Fruit fly (Drosophila melanogaster): ENCODE measurements around the gene CG34428.

CG34428 gene

DNA sequence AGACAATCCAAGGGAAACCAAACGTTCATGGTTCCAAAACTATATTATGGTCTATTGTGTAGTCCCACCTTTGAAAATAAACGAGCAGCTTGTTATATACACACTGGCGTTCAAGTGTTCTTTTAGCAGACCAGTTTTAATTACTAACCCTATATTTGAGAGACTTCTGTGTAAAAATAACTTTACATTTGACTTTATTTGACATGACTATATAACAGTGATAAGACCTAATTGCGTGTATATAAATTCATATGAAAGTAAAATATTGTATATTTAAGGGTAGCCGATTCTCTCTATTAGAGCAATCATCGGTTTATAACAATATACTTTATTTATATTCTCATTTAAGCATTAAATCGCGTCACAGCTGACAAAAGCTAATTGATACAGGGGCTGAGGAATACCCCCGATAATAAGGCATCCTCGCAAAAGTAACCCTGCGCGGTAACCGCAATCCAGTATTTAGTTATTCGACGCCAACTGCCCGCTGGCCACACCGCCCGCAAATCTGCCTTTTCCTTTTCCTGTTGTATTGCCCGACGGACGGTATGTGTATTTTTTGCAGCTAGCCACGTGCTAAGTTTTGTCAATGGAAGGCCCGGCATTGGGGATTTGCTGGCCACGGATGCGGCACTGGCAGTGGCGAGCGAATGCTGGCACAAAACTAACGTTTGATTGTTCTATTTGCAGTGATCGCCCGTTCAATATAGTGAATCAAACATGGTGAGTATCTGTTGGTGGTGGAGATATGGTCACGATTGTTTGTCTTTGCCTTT, 20.1 kb upstream of the CG34428 start, which contains the start of gene RpS4 (continued):
- peak; percentile 72 for TF ChIP-seq CG7786 (GFP tag; optimal IDR thresholded peaks at IDR 0.05)
- peak; percentile 72 for TF ChIP-seq phol (tag; optimal IDR thresholded peaks at IDR 0.05)
- peak; percentile 92 for TF ChIP-seq NFAT (GFP tag; IDR thresholded peaks at IDR 0.05)
- no peak for TF ChIP-seq Doc3 (GFP tag; IDR thresholded peaks at IDR 0.05; ENCODE audit: partially characterized antibody)
- peak; percentile 92 for TF ChIP-seq sr (GFP tag; IDR thresholded peaks at IDR 0.05)
- TF ChIP-seq Bteb2 (GFP tag; optimal IDR thresholded peaks at IDR 0.05) = peak; percentile 72
- peak; percentile 87 for TF ChIP-seq NK7.1 (GFP tag; optimal IDR thresholded peaks at IDR 0.05)
- TF ChIP-seq CG4282 (GFP tag; optimal IDR thresholded peaks at IDR 0.05) = peak; percentile 68
- TF ChIP-seq dimm (GFP tag; IDR thresholded peaks at IDR 0.05) = no peak
- TF ChIP-seq sna (GFP tag; IDR thresholded peaks at IDR 0.05; ENCODE audit: partially characterized antibody) = no peak
- TF ChIP-seq fu2 (GFP tag; optimal IDR thresholded peaks at IDR 0.05) = peak; percentile 73
- TF ChIP-seq cwo (GFP tag; optimal IDR thresholded peaks at IDR 0.05) = peak; percentile 79
- peak; percentile 42; the same call in 1 of the 2 replicates for TF ChIP-seq danr (GFP tag; IDR thresholded peaks at IDR 0.05)
- TF ChIP-seq CG8924 (tag; optimal IDR thresholded peaks at IDR 0.05) = peak; percentile 73
- peak; percentile 50 for TF ChIP-seq gem (tag; optimal IDR thresholded peaks at IDR 0.05)
- peak; percentile 97 for TF ChIP-seq CG9797 (GFP tag; optimal IDR thresholded peaks at IDR 0.05)
- TF ChIP-seq CG11695 (GFP tag; IDR thresholded peaks at IDR 0.05) = peak; percentile 74
- peak; percentile 64 for TF ChIP-seq pros (GFP tag; optimal IDR thresholded peaks at IDR 0.05)
- peak; percentile 71 for TF ChIP-seq CG8388 (GFP tag; optimal IDR thresholded peaks at IDR 0.05)
- peak; percentile 34 for TF ChIP-seq CG15479 (GFP tag; optimal IDR thresholded peaks at IDR 0.05)
- TF ChIP-seq CG5245 (GFP tag; optimal IDR thresholded peaks at IDR 0.05) = peak; percentile 86
- no peak; the same call in 1 of the 2 replicates for TF ChIP-seq klu (GFP tag; IDR thresholded peaks at IDR 0.05)
- peak; percentile 82 for TF ChIP-seq CG30431 (GFP tag; optimal IDR thresholded peaks at IDR 0.05)
- TF ChIP-seq gfzf (GFP tag; optimal IDR thresholded peaks at IDR 0.05) = peak; percentile 92
- peak; percentile 92 for TF ChIP-seq CG32532 (GFP tag; IDR thresholded peaks at IDR 0.05)
- TF ChIP-seq jigr1 (GFP tag; IDR thresholded peaks at IDR 0.05) = peak; percentile 63; the same call in 1 of the 3 replicates
- TF ChIP-seq NC2α (GFP tag; optimal IDR thresholded peaks at IDR 0.05) = peak; percentile 61
- peak in 1 of 3 experiments; percentile 83 for TF ChIP-seq Stat92E (GFP tag; optimal IDR thresholded peaks at IDR 0.05)
- peak; percentile 69 for TF ChIP-seq stwl (tag; optimal IDR thresholded peaks at IDR 0.05)
- no peak for TF ChIP-seq Dfd (GFP tag; optimal IDR thresholded peaks at IDR 0.05)
- TF ChIP-seq CG2199 (GFP tag; IDR thresholded peaks at IDR 0.05) = peak; percentile 86; the same call in 2 of the 3 replicates
- peak; percentile 29; the same call in 2 of the 3 replicates for TF ChIP-seq Opbp (GFP tag; IDR thresholded peaks at IDR 0.05; ENCODE audit: partially characterized antibody)
- TF ChIP-seq CG17361 (GFP tag; IDR thresholded peaks at IDR 0.05) = peak; percentile 89
- peak; percentile 78 for TF ChIP-seq CG2678 (tag; optimal IDR thresholded peaks at IDR 0.05)
- peak; percentile 70 for TF ChIP-seq ind (GFP tag; optimal IDR thresholded peaks at IDR 0.05)
- TF ChIP-seq nerfin-1 (tag; optimal IDR thresholded peaks at IDR 0.05) = peak; percentile 80
- peak; percentile 93 for TF ChIP-seq Rfx (GFP tag; IDR thresholded peaks at IDR 0.05)
- TF ChIP-seq Elba2 (GFP tag; optimal IDR thresholded peaks at IDR 0.05) = peak; percentile 38
- TF ChIP-seq stc (GFP tag; IDR thresholded peaks at IDR 0.05) = peak; percentile 84
- TF ChIP-seq CG15073 (GFP tag; optimal IDR thresholded peaks at IDR 0.05) = no peak
- peak; percentile 28 for TF ChIP-seq tup (GFP tag; optimal IDR thresholded peaks at IDR 0.05)
- no peak for TF ChIP-seq zen2 (GFP tag; IDR thresholded peaks at IDR 0.05; ENCODE audit: partially characterized antibody)
- peak; percentile 93 for TF ChIP-seq gro (GFP tag; optimal IDR thresholded peaks at IDR 0.05)
- peak; percentile 96 for TF ChIP-seq CG18619 (GFP tag; optimal IDR thresholded peaks at IDR 0.05)
- TF ChIP-seq sens (GFP tag) = peak; percentile 95
- TF ChIP-seq trem (tag; optimal IDR thresholded peaks at IDR 0.05) = peak; percentile 66
- TF ChIP-seq Hr51 (GFP tag; optimal IDR thresholded peaks at IDR 0.05) = peak; percentile 77 to 78
- TF ChIP-seq onecut (GFP tag; IDR thresholded peaks at IDR 0.05) = peak; percentile 94
- TF ChIP-seq tgo (GFP tag; IDR thresholded peaks at IDR 0.05) = peak; percentile 78

Data from whole organism, embryonic.